Fruit fly (Drosophila melanogaster) whole organism, embryonic: ENCODE data around the gene CG9550.

Source experiments
- ATbp ChIP-seq: fragments of 200-800 bp; sonication (Bioruptor generic); optimal IDR thresholded peaks from 2 replicates; lab custom pipeline; 2017; ENCODE audit warnings: missing biosample characterization, mild to moderate bottlenecking, missing genetic modification characterization, missing genetic modification reagents
- CG10147 ChIP-seq: fragments of 200-800 bp; sonication (Bioruptor generic); optimal IDR thresholded peaks from 2 replicates; lab custom pipeline; 2019; ENCODE audit warnings: missing biosample characterization, mild to moderate bottlenecking, missing genetic modification characterization, moderate library complexity
- CG10321 ChIP-seq: fragments of 200-800 bp; sonication (Bioruptor generic); IDR thresholded peaks from 2 replicates; pipeline ENCODE4 v1.3.6; 2022; ENCODE audit warnings: missing biosample characterization, missing genetic modification characterization
- CG11085 ChIP-seq: fragments of 200-800 bp; sonication (Bioruptor generic); IDR thresholded peaks from 2 replicates; pipeline ENCODE4 v1.3.6; 2022; ENCODE audit warnings: missing biosample characterization, missing genetic modification characterization
- CG11723 ChIP-seq: fragments of 200-800 bp; sonication (Bioruptor generic); optimal IDR thresholded peaks from 2 replicates; lab custom pipeline; 2017; ENCODE audit warnings: missing biosample characterization, mild to moderate bottlenecking, missing genetic modification characterization
- CG12744 ChIP-seq: fragments of 200-800 bp; sonication (Bioruptor generic); optimal IDR thresholded peaks from 2 replicates; lab custom pipeline; 2016; ENCODE audit warnings: missing biosample characterization, missing genetic modification characterization
- CG15269 ChIP-seq: fragments of 200-800 bp; sonication (Bioruptor generic); optimal IDR thresholded peaks from 2 replicates; lab custom pipeline; 2018; ENCODE audit warnings: missing biosample characterization, mild to moderate bottlenecking, missing genetic modification characterization, moderate library complexity
- CG15696 ChIP-seq: fragments of 200-800 bp; sonication (Bioruptor generic); optimal IDR thresholded peaks from 2 replicates; lab custom pipeline; 2019; ENCODE audit warnings: missing biosample characterization, mild to moderate bottlenecking, missing genetic modification characterization, moderate library complexity
- CG17359 ChIP-seq: fragments of 200-800 bp; sonication (Bioruptor generic); optimal IDR thresholded peaks from 3 replicates; lab custom pipeline; 2018; ENCODE audit warnings: missing biosample characterization, mild to moderate bottlenecking, missing genetic modification characterization, moderate library complexity
- CG17802 ChIP-seq: fragments of 200-800 bp; sonication (Bioruptor generic); optimal IDR thresholded peaks from 2 replicates; lab custom pipeline; 2018; ENCODE audit warnings: missing biosample characterization, mild to moderate bottlenecking, missing genetic modification characterization, moderate library complexity
- CG18599 ChIP-seq: fragments of 200-800 bp; sonication (Bioruptor generic); optimal IDR thresholded peaks from 3 replicates; lab custom pipeline; 2017; ENCODE audit warnings: missing biosample characterization, missing genetic modification characterization, mild to moderate bottlenecking, moderate library complexity, missing genetic modification reagents
- CG3065 ChIP-seq: fragments of 200-800 bp; sonication (Bioruptor generic); optimal IDR thresholded peaks from 2 replicates; lab custom pipeline; 2016; ENCODE audit warnings: missing biosample characterization, missing genetic modification characterization
- CG34376 ChIP-seq: fragments of 200-800 bp; sonication (Bioruptor generic); optimal IDR thresholded peaks from 2 replicates; lab custom pipeline; 2018; ENCODE audit warnings: missing biosample characterization, mild to moderate bottlenecking, missing genetic modification characterization
- CG3847 ChIP-seq: fragments of 200-800 bp; sonication (Bioruptor generic); IDR thresholded peaks from 2 replicates; pipeline ENCODE4 v1.3.6; 2022; ENCODE audit warnings: missing biosample characterization, missing genetic modification characterization
- CG3995 ChIP-seq: fragments of 200-800 bp; sonication (Bioruptor generic); optimal IDR thresholded peaks from 3 replicates; lab custom pipeline; 2016; ENCODE audit warnings: missing biosample characterization, missing genetic modification characterization
- CG43689 ChIP-seq: fragments of 200-800 bp; sonication (Bioruptor generic); IDR thresholded peaks from 2 replicates; pipeline ENCODE4 v1.3.6; 2022; ENCODE audit warnings: missing biosample characterization, missing genetic modification characterization
- CG4424 ChIP-seq: fragments of 200-800 bp; sonication (Bioruptor generic); optimal IDR thresholded peaks from 3 replicates; lab custom pipeline; 2016; ENCODE audit warnings: missing biosample characterization, missing genetic modification characterization
- CG7372 ChIP-seq: fragments of 200-800 bp; sonication (Bioruptor generic); IDR thresholded peaks from 2 replicates; pipeline ENCODE4 v1.3.6; 2022; ENCODE audit warnings: missing biosample characterization, missing genetic modification characterization
- CG7987 ChIP-seq: fragments of 200-800 bp; sonication (Bioruptor generic); optimal IDR thresholded peaks from 2 replicates; lab custom pipeline; 2018; ENCODE audit warnings: missing biosample characterization, mild to moderate bottlenecking, missing genetic modification characterization, moderate library complexity
- CG9727 ChIP-seq: fragments of 200-800 bp; sonication (Bioruptor generic); optimal IDR thresholded peaks from 3 replicates; lab custom pipeline; 2017; ENCODE audit warnings: missing biosample characterization, mild to moderate bottlenecking, missing genetic modification characterization
- CoRest ChIP-seq: fragments of 200-800 bp; sonication (Bioruptor generic); optimal IDR thresholded peaks from 3 replicates; lab custom pipeline; 2018; ENCODE audit warnings: missing biosample characterization, mild to moderate bottlenecking, missing genetic modification characterization, moderate library complexity
- Doc3 ChIP-seq: fragments of 200-800 bp; sonication (Bioruptor generic); IDR thresholded peaks from 3 replicates; pipeline ENCODE4 v1.3.6; 2022; ENCODE audit warnings: missing biosample characterization, missing genetic modification characterization; ENCODE audit not compliant: partially characterized antibody
- E2f2 ChIP-seq: fragments of 200-800 bp; sonication (Bioruptor generic); IDR thresholded peaks from 2 replicates; pipeline ENCODE4 v1.3.6; 2022; ENCODE audit warnings: missing biosample characterization, missing genetic modification characterization
- HLH54F ChIP-seq: fragments of 200-800 bp; sonication (Bioruptor generic); optimal IDR thresholded peaks from 3 replicates; lab custom pipeline; 2016; ENCODE audit warnings: missing biosample characterization, missing genetic modification characterization
- HmgD ChIP-seq: fragments of 200-800 bp; sonication (Bioruptor generic); optimal IDR thresholded peaks from 3 replicates; lab custom pipeline; 2016; ENCODE audit warnings: missing biosample characterization, missing genetic modification characterization
- Max ChIP-seq: fragments of 200-800 bp; sonication (Bioruptor generic); optimal IDR thresholded peaks from 2 replicates; lab custom pipeline; 2016; ENCODE audit warnings: missing biosample characterization, mild to moderate bottlenecking, missing genetic modification characterization
- NC2β ChIP-seq: fragments of 200-800 bp; sonication (Bioruptor generic); optimal IDR thresholded peaks from 2 replicates; lab custom pipeline; 2016; ENCODE audit warnings: missing biosample characterization, missing genetic modification characterization
- Rx ChIP-seq: fragments of 200-800 bp; sonication (Bioruptor generic); IDR thresholded peaks from 2 replicates; pipeline ENCODE4 v1.3.6; 2022; ENCODE audit warnings: missing biosample characterization, missing genetic modification characterization
- Xbp1 ChIP-seq: fragments of 200-800 bp; sonication (Bioruptor generic); optimal IDR thresholded peaks from 3 replicates; lab custom pipeline; 2016; ENCODE audit warnings: missing biosample characterization, mild to moderate bottlenecking, missing genetic modification characterization
- ac ChIP-seq: fragments of 200-800 bp; sonication (Bioruptor generic); optimal IDR thresholded peaks from 3 replicates; lab custom pipeline; 2017; ENCODE audit warnings: missing biosample characterization, mild to moderate bottlenecking, missing genetic modification characterization
- ap ChIP-seq: fragments of 200-800 bp; sonication (Bioruptor generic); IDR thresholded peaks from 2 replicates; pipeline ENCODE4 v1.3.6; 2022; ENCODE audit warnings: missing biosample characterization, missing genetic modification characterization
- crol ChIP-seq: fragments of 200-800 bp; sonication (Bioruptor generic); IDR thresholded peaks from 2 replicates; pipeline ENCODE4 v1.3.6; 2022; ENCODE audit warnings: missing biosample characterization, missing genetic modification characterization
- da ChIP-seq: fragments of 200-800 bp; sonication (Bioruptor generic); optimal IDR thresholded peaks from 2 replicates; lab custom pipeline; 2016; ENCODE audit warnings: missing biosample characterization, missing genetic modification characterization
- danr ChIP-seq: fragments of 200-800 bp; sonication (Bioruptor generic); IDR thresholded peaks from 2 replicates; pipeline ENCODE4 v1.3.6; 2022; ENCODE audit warnings: missing biosample characterization, missing genetic modification characterization
- ewg ChIP-seq: fragments of 200-800 bp; sonication (Bioruptor generic); optimal IDR thresholded peaks from 3 replicates; lab custom pipeline; 2017; ENCODE audit warnings: mild to moderate bottlenecking, missing biosample characterization, missing genetic modification reagents, missing genetic modification characterization
- fd3F ChIP-seq: fragments of 200-800 bp; sonication (Bioruptor generic); optimal IDR thresholded peaks from 2 replicates; lab custom pipeline; 2018; ENCODE audit warnings: missing biosample characterization, mild to moderate bottlenecking, missing genetic modification characterization, moderate library complexity
- gcm ChIP-seq: fragments of 200-800 bp; sonication (Bioruptor generic); optimal IDR thresholded peaks from 2 replicates; lab custom pipeline; 2019; ENCODE audit warnings: missing biosample characterization, mild to moderate bottlenecking, missing genetic modification characterization, moderate library complexity
- gem ChIP-seq: fragments of 200-800 bp; sonication (Bioruptor generic); optimal IDR thresholded peaks from 2 replicates; lab custom pipeline; 2019; ENCODE audit warnings: missing biosample characterization, mild to moderate bottlenecking, missing genetic modification characterization, moderate library complexity
- grau ChIP-seq: fragments of 200-800 bp; optimal IDR thresholded peaks from 3 replicates; lab custom pipeline; 2019; ENCODE audit warnings: missing biosample characterization, mild to moderate bottlenecking, missing genetic modification characterization, moderate library complexity
- h ChIP-seq: fragments of >200 bp; optimal IDR thresholded peaks from 2 replicates; lab custom pipeline; 2017
- hkb ChIP-seq, 2 experiments: fragments of 200-800 bp in 1 of 2; fragments of >200 bp in 1 of 2; sonication (Bioruptor generic) in 1 of 2; IDR thresholded peaks in 1 of 2; optimal IDR thresholded peaks in 1 of 2; 2 replicates each; pipeline versions ENCODE4 v1.3.6 to Lab custom; 2017 to 2022; ENCODE audit warnings: missing biosample characterization in 1 of 2, missing genetic modification characterization in 1 of 2
- mirr ChIP-seq: fragments of 200-800 bp; sonication (Bioruptor generic); optimal IDR thresholded peaks from 3 replicates; lab custom pipeline; 2018; ENCODE audit warnings: missing biosample characterization, mild to moderate bottlenecking, missing genetic modification characterization
- sd ChIP-seq: fragments of 200-800 bp; sonication (Bioruptor generic); optimal IDR thresholded peaks from 3 replicates; lab custom pipeline; 2018; ENCODE audit warnings: missing biosample characterization, mild to moderate bottlenecking, missing genetic modification characterization, moderate library complexity
- stwl ChIP-seq: fragments of 200-800 bp; sonication (Bioruptor generic); optimal IDR thresholded peaks from 3 replicates; lab custom pipeline; 2018; ENCODE audit warnings: missing biosample characterization, mild to moderate bottlenecking, missing genetic modification characterization, moderate library complexity
- tin ChIP-seq: fragments of 200-800 bp; sonication (Bioruptor generic); optimal IDR thresholded peaks from 3 replicates; lab custom pipeline; 2016; ENCODE audit warnings: missing biosample characterization, missing genetic modification characterization
- tna ChIP-seq: fragments of 200-800 bp; sonication (Bioruptor generic); IDR thresholded peaks from 2 replicates; pipeline ENCODE4 v1.3.6; 2022; ENCODE audit warnings: missing biosample characterization, missing genetic modification characterization; ENCODE audit not compliant: partially characterized antibody
- trh ChIP-seq: fragments of 200-800 bp; sonication (Bioruptor generic); optimal IDR thresholded peaks from 2 replicates; lab custom pipeline; 2016; ENCODE audit warnings: missing biosample characterization, missing genetic modification characterization
- tx ChIP-seq: fragments of 200-800 bp; sonication (Bioruptor generic); optimal IDR thresholded peaks from 2 replicates; lab custom pipeline; 2016; ENCODE audit warnings: missing biosample characterization, missing genetic modification characterization
- vnd ChIP-seq: fragments of 200-800 bp; sonication (Bioruptor generic); IDR thresholded peaks from 3 replicates; pipeline ENCODE4 v1.3.6; 2022; ENCODE audit warnings: missing biosample characterization, missing genetic modification characterization; ENCODE audit not compliant: partially characterized antibody

CG9550 gene

DNA sequence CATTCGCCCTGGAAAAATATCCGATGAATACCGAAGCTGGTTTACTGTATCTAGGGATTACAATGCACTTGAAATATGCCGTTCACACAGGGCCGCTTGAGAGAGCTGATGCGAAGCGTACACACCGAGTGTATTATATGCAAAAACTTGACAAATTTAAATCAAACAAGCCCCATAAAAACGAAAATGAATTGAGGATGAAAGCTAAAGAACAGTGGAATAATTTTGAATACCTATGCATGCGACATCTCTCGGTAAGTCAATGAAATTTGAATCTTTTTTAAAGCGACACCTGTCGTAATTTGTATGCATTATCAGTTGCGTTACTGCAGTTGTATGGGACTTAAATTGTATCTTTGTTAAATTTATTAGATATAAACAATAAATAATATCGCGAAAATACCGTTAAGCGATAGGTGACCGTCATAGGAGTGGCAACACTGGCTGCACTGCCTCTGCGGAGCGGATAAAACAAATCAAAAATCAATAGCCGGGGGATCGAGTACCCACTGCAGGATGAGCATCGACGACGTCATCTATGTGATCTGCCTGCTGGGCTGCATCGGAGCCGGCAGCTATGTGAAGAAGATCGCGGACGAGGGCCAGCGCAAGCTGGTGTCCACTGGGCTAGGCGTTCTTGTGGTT is 40.8 kb upstream of the CG9550 start, which contains the start of gene frj (continued):
- TF ChIP-seq gem (peak; percentile 76), CG15696 (tag; lab: Kevin White, UChicago) (peak; percentile 58), Max (GFP tag; lab: Kevin White, UChicago) (peak; percentile 29), CG3065 (peak; percentile 47), grau (tag; lab: Kevin White, UChicago) (peak; percentile 77), CG10321 (GFP tag; lab: Robert Waterston, UW) (no peak), CG7372 (no peak), CG10147 (GFP tag; lab: Kevin White, UChicago) (peak; percentile 50), crol (no peak; the same call in none of the 2 replicates), E2f2 (GFP tag; lab: Robert Waterston, UW) (peak; percentile 55), HmgD (GFP tag; lab: Kevin White, UChicago) (peak; percentile 76), CG3847 (peak; percentile 79), tx (GFP tag; lab: Kevin White, UChicago) (peak; percentile 73), tin (GFP tag; lab: Kevin White, UChicago) (peak; percentile 67), CG34376 (GFP tag; lab: Kevin White, UChicago) (peak; percentile 37), sd (tag; lab: Kevin White, UChicago) (peak; percentile 51), Doc3 (GFP tag; lab: Robert Waterston, UW) (0 out of 3 replicates have a peak, but pooled peaks have one; percentile 59), CG15269 (peak; percentile 69), trh (GFP tag; lab: Kevin White, UChicago) (no peak), CG3995 (peak; percentile 59), CoRest (tag; lab: Kevin White, UChicago) (peak; percentile 80), CG11723 (GFP tag; lab: Kevin White, UChicago) (peak; percentile 9), CG18599 (GFP tag; lab: Kevin White, UChicago) (peak; percentile 46), Rx (GFP tag; lab: Robert Waterston, UW) (peak; percentile 56), CG11085 (GFP tag; lab: Robert Waterston, UW) (peak; percentile 61), fd3F (GFP tag; lab: Kevin White, UChicago) (peak; percentile 54), da (GFP tag; lab: Kevin White, UChicago) (no peak), HLH54F (GFP tag; lab: Kevin White, UChicago) (peak; percentile 70), mirr (GFP tag; lab: Kevin White, UChicago) (no peak), gcm (GFP tag; lab: Kevin White, UChicago) (peak; percentile 10), danr (GFP tag; lab: Robert Waterston, UW) (no peak), ap (GFP tag; lab: Robert Waterston, UW) (no peak), ewg (GFP tag; lab: Kevin White, UChicago) (peak; percentile 52), Xbp1 (GFP tag; lab: Kevin White, UChicago) (peak; percentile 83), CG7987 (GFP tag; lab: Kevin White, UChicago) (no peak), hkb (optimal IDR thresholded peaks at IDR 0.05; lab: Kevin White, UChicago) (peak; percentile 55), hkb (GFP tag; IDR thresholded peaks at IDR 0.05; lab: Robert Waterston, UW) (peak; percentile 28; the same call in 1 of the 2 replicates), ATbp (GFP tag; lab: Kevin White, UChicago) (peak; percentile 6), CG4424 (peak; percentile 66), stwl (tag; lab: Kevin White, UChicago) (peak; percentile 68), h (no peak), CG9727 (GFP tag; lab: Kevin White, UChicago) (peak; percentile 75), NC2β (GFP tag; lab: Kevin White, UChicago) (peak; percentile 54), CG43689 (GFP tag; lab: Robert Waterston, UW) (no peak), CG17359 (peak; percentile 57), CG12744 (GFP tag; lab: Kevin White, UChicago) (peak; percentile 12), vnd (GFP tag; lab: Robert Waterston, UW) (0 out of 3 replicates have a peak, but pooled peaks have one; percentile 18), ac (GFP tag; lab: Kevin White, UChicago) (no peak), tna (GFP tag; lab: Robert Waterston, UW) (no peak), CG17802 (peak; percentile 95)
